Fruit fly (Drosophila melanogaster): ENCODE data around the gene CG9360.

dm6 chrX:11805066-11805766 is 40.8 kb upstream of the CG9360 start:
- TF ChIP-seq CG11762 (GFP tag; optimal IDR thresholded peaks at IDR 0.05; ENCODE audit: insufficient read depth), result no peak
- TF ChIP-seq OdsH (GFP tag; optimal IDR thresholded peaks at IDR 0.05), result no peak
- TF ChIP-seq Blimp-1 (GFP tag; optimal IDR thresholded peaks at IDR 0.05), result peak; percentile 28
- no peak for TF ChIP-seq CG31627 (GFP tag; optimal IDR thresholded peaks at IDR 0.05)
- no peak for TF ChIP-seq Gug (GFP tag; IDR thresholded peaks at IDR 0.05)
